Fruit fly (Drosophila melanogaster) whole organism, wandering third instar larva: ENCODE results near the gene Usp10.

Source experiments
- Abd-B ChIP-seq: fragments of >200 bp; optimal IDR thresholded peaks from 2 replicates; lab custom pipeline; 2017; ENCODE audit warnings: missing biosample characterization, missing genetic modification characterization
- CG9705 ChIP-seq: fragments of 200-800 bp; sonication (Bioruptor generic); optimal IDR thresholded peaks from 2 replicates; lab custom pipeline; 2018; ENCODE audit warnings: missing biosample characterization, mild to moderate bottlenecking, missing genetic modification characterization
- N ChIP-seq: fragments of >200 bp; optimal IDR thresholded peaks from 2 replicates; lab custom pipeline; 2018; ENCODE audit warnings: missing biosample characterization, missing external identifiers, missing genetic modification characterization
- foxo ChIP-seq, 2 experiments: fragments of 200-800 bp; sonication (Bioruptor generic); optimal IDR thresholded peaks; 2 replicates in 1 of 2; 3 replicates in 1 of 2; lab custom pipeline; 2016 to 2017; ENCODE audit warnings: missing biosample characterization in 2 of 2, missing genetic modification characterization in 2 of 2
- h ChIP-seq: fragments of 200-800 bp; sonication (Bioruptor generic); optimal IDR thresholded peaks from 3 replicates; lab custom pipeline; 2016; ENCODE audit warnings: missing biosample characterization, mild to moderate bottlenecking, missing genetic modification characterization
- rgr ChIP-seq: fragments of 200-800 bp; sonication (Bioruptor generic); optimal IDR thresholded peaks from 3 replicates; lab custom pipeline; 2016; ENCODE audit warnings: missing biosample characterization, mild to moderate bottlenecking, missing genetic modification characterization
- sv ChIP-seq: fragments of 200-800 bp; sonication (Bioruptor generic); optimal IDR thresholded peaks from 3 replicates; lab custom pipeline; 2016; ENCODE audit warnings: missing biosample characterization, missing genetic modification characterization
- usp ChIP-seq: fragments of >200 bp; optimal IDR thresholded peaks from 2 replicates; lab custom pipeline; 2017; ENCODE audit warnings: missing biosample characterization, missing genetic modification characterization

DNA sequence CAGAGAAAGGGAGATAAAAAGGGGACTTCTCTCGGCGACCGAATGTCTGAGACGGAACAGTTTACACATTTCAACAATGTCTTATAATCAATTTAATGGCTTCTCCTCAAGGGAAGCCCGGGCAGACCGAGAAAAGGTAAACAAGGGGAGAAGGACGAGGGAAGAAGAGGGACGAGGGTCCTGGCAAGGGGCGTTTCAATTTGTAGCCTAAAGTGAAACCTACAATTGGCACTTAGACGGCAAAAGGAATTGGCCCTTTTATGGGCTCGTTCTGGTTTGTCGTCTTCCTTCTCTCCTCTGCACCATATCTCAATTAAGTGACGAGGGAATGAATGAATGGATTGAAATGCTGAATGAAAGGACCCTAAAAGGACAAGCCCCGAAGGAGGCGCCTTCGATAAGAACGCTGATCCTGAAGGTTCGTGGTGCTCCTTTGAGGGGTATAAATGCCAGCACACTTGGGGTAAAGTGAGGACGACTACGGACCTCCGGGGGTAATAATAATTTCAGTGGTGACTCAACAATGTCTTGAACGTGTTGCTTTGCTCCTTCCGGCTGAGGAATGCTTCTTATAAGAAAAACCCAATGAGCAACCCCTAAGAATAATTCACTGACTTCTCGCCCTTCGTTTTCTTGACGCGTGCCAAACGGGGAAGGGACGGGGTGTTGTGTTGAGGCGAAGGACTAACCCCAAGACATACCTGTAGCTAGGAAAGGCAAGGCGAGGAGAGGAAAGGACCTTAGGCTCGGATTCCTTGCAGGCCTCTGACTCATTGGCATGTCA is 29.0 kb downstream of the Usp10 start:
- TF ChIP-seq h (GFP tag; lab: Kevin White, UChicago) (no peak), CG9705 (GFP tag; lab: Kevin White, UChicago) (no peak), usp (no peak), Abd-B (GFP tag; lab: Kevin White, UChicago) (no peak), foxo (GFP tag; optimal IDR thresholded peaks at IDR 0.05; lab: Kevin White, UChicago) (no peak), N (GFP tag; lab: Kevin White, UChicago) (no peak), sv (no peak), rgr (GFP tag; lab: Kevin White, UChicago) (no peak)
